Worm (Caenorhabditis elegans) whole organism, early embryonic: ENCODE data around the gene svh-11.

Experiments used
- B0310.2 ChIP-seq: sonication (generic microtip); optimal IDR thresholded peaks from 2 replicates; lab custom pipeline; 2016; ENCODE audit warnings: mild to moderate bottlenecking, missing genetic modification characterization, missing compliant biosample characterization
- ama-1 ChIP-seq: fragments of 150-350 bp; optimal IDR thresholded peaks from 2 replicates; lab custom pipeline; 2014
- ets-7 ChIP-seq: sonication (generic microtip); optimal IDR thresholded peaks from 2 replicates; lab custom pipeline; 2016; ENCODE audit warnings: missing genotype, missing genetic modification characterization, missing compliant biosample characterization
- hmg-4 ChIP-seq: fragments of 200-800 bp; sonication (Bioruptor generic); optimal IDR thresholded peaks from 2 replicates; lab custom pipeline; 2018; ENCODE audit warnings: mild to moderate bottlenecking, missing genetic modification characterization, missing compliant biosample characterization
- pes-1 ChIP-seq: fragments of 200-800 bp; sonication (Bioruptor generic); IDR thresholded peaks from 2 replicates; pipeline ENCODE4 v1.3.6; 2022; ENCODE audit warnings: missing genetic modification reagents, missing genetic modification characterization, missing compliant biosample characterization
- scrt-1 ChIP-seq: fragments of 200-800 bp; sonication (Bioruptor generic); IDR thresholded peaks from 2 replicates; pipeline ENCODE4 v1.3.6; 2022; ENCODE audit warnings: missing genetic modification characterization, missing compliant biosample characterization
- sea-1 ChIP-seq: fragments of 200-800 bp; sonication (Bioruptor generic); conservative IDR thresholded peaks from 2 replicates; pipeline ENCODE4 v1.3.6; 2022; ENCODE audit warnings: missing genetic modification characterization, missing compliant biosample characterization
- tbx-11 ChIP-seq: fragments of 200-800 bp; sonication (Bioruptor generic); IDR thresholded peaks from 2 replicates; pipeline ENCODE4 v1.3.6; 2022; ENCODE audit warnings: missing genetic modification characterization, missing compliant biosample characterization

DNA sequence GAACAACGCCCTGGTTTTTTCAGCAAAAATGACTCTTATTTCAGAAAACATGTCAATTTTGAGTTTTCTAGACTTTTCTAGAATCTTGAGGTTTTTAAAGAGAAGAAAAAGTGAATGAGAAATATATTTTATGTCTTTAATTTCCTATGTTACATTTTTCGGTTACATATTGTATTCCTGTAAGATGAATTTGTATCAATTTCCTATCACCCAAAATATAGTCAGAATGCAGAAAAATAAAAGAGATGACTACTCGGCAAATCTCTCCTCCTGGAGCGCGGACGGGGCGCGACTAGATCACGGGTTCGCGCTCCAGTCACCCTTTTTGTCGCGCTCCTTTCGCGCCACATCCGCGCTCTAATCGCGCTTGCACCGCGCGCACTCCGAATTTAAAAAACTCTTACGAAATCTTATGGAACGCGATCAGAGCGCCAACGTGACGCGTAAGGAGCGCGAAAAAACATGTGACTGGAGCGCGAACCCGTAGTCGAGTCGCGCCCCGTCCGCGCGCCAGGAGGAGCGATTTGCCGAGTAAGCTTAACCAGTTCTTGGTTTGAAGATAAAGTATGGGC, 47.7 kb downstream of the svh-11 start, which contains the start of gene str-253:
- TF ChIP-seq ets-7 (no peak), ama-1 (lab: Kevin White, UChicago) (no peak), tbx-11 (GFP tag; lab: Robert Waterston, UW) (no peak), hmg-4 (GFP tag; lab: Kevin White, UChicago) (no peak), B0310.2 (no peak), scrt-1 (no peak), pes-1 (GFP tag; lab: Robert Waterston, UW) (no peak), sea-1 (GFP tag; lab: Robert Waterston, UW) (no peak)
